Fruit fly (Drosophila melanogaster) whole organism, embryonic: ENCODE measurements around the gene Eig71Ei.

ENCODE experiments used
- Adf1 ChIP-seq: fragments of 200-800 bp; sonication (Bioruptor generic); IDR thresholded peaks from 2 replicates; pipeline ENCODE4 v1.3.6; 2022; ENCODE audit warnings: missing biosample characterization, missing genetic modification characterization
- B-H2 ChIP-seq: fragments of 200-800 bp; sonication (Bioruptor generic); optimal IDR thresholded peaks from 2 replicates; lab custom pipeline; 2018; ENCODE audit warnings: missing biosample characterization, mild to moderate bottlenecking, missing genetic modification characterization
- Bdp1 ChIP-seq: fragments of 200-800 bp; sonication (Bioruptor generic); optimal IDR thresholded peaks from 3 replicates; lab custom pipeline; 2016; ENCODE audit warnings: missing biosample characterization, missing genetic modification characterization
- C15 ChIP-seq: fragments of 200-800 bp; sonication (Bioruptor generic); IDR thresholded peaks from 3 replicates; pipeline ENCODE4 v1.3.6; 2022; ENCODE audit warnings: missing biosample characterization, missing genetic modification characterization
- CG11456 ChIP-seq: fragments of 200-800 bp; sonication (Bioruptor generic); IDR thresholded peaks from 3 replicates; pipeline ENCODE4 v1.3.6; 2022; ENCODE audit warnings: missing biosample characterization, missing genetic modification characterization
- CG11504 ChIP-seq: fragments of 200-800 bp; sonication (Bioruptor generic); optimal IDR thresholded peaks from 3 replicates; lab custom pipeline; 2019; ENCODE audit warnings: missing biosample characterization, mild to moderate bottlenecking, missing genetic modification characterization, moderate library complexity
- CG12155 ChIP-seq: fragments of 200-800 bp; sonication (Bioruptor generic); optimal IDR thresholded peaks from 3 replicates; lab custom pipeline; 2016; ENCODE audit warnings: missing biosample characterization, missing genetic modification characterization
- CG12219 ChIP-seq: fragments of 200-800 bp; sonication (Bioruptor generic); optimal IDR thresholded peaks from 3 replicates; lab custom pipeline; 2018; ENCODE audit warnings: missing biosample characterization, mild to moderate bottlenecking, missing genetic modification characterization
- CG13424 ChIP-seq: fragments of 200-800 bp; sonication (Bioruptor generic); optimal IDR thresholded peaks from 2 replicates; lab custom pipeline; 2019; ENCODE audit warnings: missing biosample characterization, mild to moderate bottlenecking, missing genetic modification characterization, moderate library complexity
- CG14667 ChIP-seq: fragments of 200-800 bp; sonication (Bioruptor generic); IDR thresholded peaks from 2 replicates; pipeline ENCODE4 v1.3.6; 2022; ENCODE audit warnings: missing biosample characterization, missing genetic modification characterization
- CG1529 ChIP-seq: fragments of 200-800 bp; sonication (Bioruptor generic); optimal IDR thresholded peaks from 3 replicates; lab custom pipeline; 2018; ENCODE audit warnings: missing biosample characterization, missing genetic modification characterization
- CG15514 ChIP-seq: fragments of 200-800 bp; sonication (Bioruptor generic); optimal IDR thresholded peaks from 3 replicates; lab custom pipeline; 2017; ENCODE audit warnings: missing biosample characterization, missing genetic modification characterization, mild to moderate bottlenecking, moderate library complexity, missing genetic modification reagents
- CG17359 ChIP-seq: fragments of 200-800 bp; sonication (Bioruptor generic); optimal IDR thresholded peaks from 3 replicates; lab custom pipeline; 2018; ENCODE audit warnings: missing biosample characterization, mild to moderate bottlenecking, missing genetic modification characterization, moderate library complexity
- CG2199 ChIP-seq: fragments of 200-800 bp; sonication (Bioruptor generic); IDR thresholded peaks from 3 replicates; pipeline ENCODE4 v1.3.6; 2022; ENCODE audit warnings: missing biosample characterization, missing genetic modification characterization
- CG32532 ChIP-seq: fragments of 200-800 bp; sonication (Bioruptor generic); IDR thresholded peaks from 2 replicates; pipeline ENCODE4 v1.3.6; 2022; ENCODE audit warnings: missing biosample characterization, missing genetic modification characterization
- CG4404 ChIP-seq: fragments of 200-800 bp; sonication (Bioruptor generic); IDR thresholded peaks from 2 replicates; pipeline ENCODE4 v1.3.6; 2022; ENCODE audit warnings: missing biosample characterization, missing genetic modification characterization
- CG7556 ChIP-seq: fragments of 200-800 bp; sonication (Bioruptor generic); optimal IDR thresholded peaks from 2 replicates; lab custom pipeline; 2017; ENCODE audit warnings: missing biosample characterization, mild to moderate bottlenecking, missing genetic modification characterization
- CG9215 ChIP-seq: fragments of 200-800 bp; sonication (Bioruptor generic); IDR thresholded peaks from 2 replicates; pipeline ENCODE4 v1.3.6; 2022; ENCODE audit warnings: missing biosample characterization, missing genetic modification characterization
- CrebB ChIP-seq: fragments of 200-800 bp; sonication (Bioruptor generic); optimal IDR thresholded peaks from 3 replicates; lab custom pipeline; 2018; ENCODE audit warnings: missing biosample characterization, mild to moderate bottlenecking, missing genetic modification characterization
- D ChIP-seq, 2 experiments: fragments of 200-800 bp in 1 of 2; fragments of >200 bp in 1 of 2; sonication (Bioruptor generic) in 1 of 2; optimal IDR thresholded peaks; 2 replicates in 1 of 2; 3 replicates in 1 of 2; lab custom pipeline; 2017; ENCODE audit warnings: mild to moderate bottlenecking in 1 of 2, missing biosample characterization in 1 of 2, missing genetic modification characterization in 1 of 2, missing genetic modification reagents in 1 of 2
- D19B ChIP-seq: fragments of 200-800 bp; sonication (Bioruptor generic); optimal IDR thresholded peaks from 2 replicates; lab custom pipeline; 2017; ENCODE audit warnings: missing biosample characterization, mild to moderate bottlenecking, missing genetic modification characterization
- E2f2 ChIP-seq: fragments of 200-800 bp; sonication (Bioruptor generic); IDR thresholded peaks from 2 replicates; pipeline ENCODE4 v1.3.6; 2022; ENCODE audit warnings: missing biosample characterization, missing genetic modification characterization
- Jarid2 ChIP-seq: fragments of 200-800 bp; sonication (Bioruptor generic); optimal IDR thresholded peaks from 3 replicates; lab custom pipeline; 2017; ENCODE audit warnings: mild to moderate bottlenecking, missing biosample characterization, missing genetic modification reagents, missing genetic modification characterization
- MESR4 ChIP-seq: fragments of 200-800 bp; sonication (Bioruptor generic); optimal IDR thresholded peaks from 2 replicates; lab custom pipeline; 2018; ENCODE audit warnings: missing biosample characterization, mild to moderate bottlenecking, missing genetic modification characterization, moderate library complexity
- NfI ChIP-seq: fragments of 200-800 bp; sonication (Bioruptor generic); optimal IDR thresholded peaks from 3 replicates; lab custom pipeline; 2018; ENCODE audit warnings: missing biosample characterization, mild to moderate bottlenecking, missing genetic modification characterization, moderate library complexity
- Oaz ChIP-seq: fragments of 200-800 bp; sonication (Bioruptor generic); IDR thresholded peaks from 2 replicates; pipeline ENCODE4 v1.3.6; 2022; ENCODE audit warnings: missing biosample characterization, missing genetic modification characterization
- Oli ChIP-seq: fragments of 200-800 bp; sonication (Bioruptor generic); optimal IDR thresholded peaks from 2 replicates; lab custom pipeline; 2018; ENCODE audit warnings: missing biosample characterization, mild to moderate bottlenecking, missing genetic modification characterization, moderate library complexity
- Opbp ChIP-seq: fragments of 200-800 bp; sonication (Bioruptor generic); IDR thresholded peaks from 3 replicates; pipeline ENCODE4 v1.3.6; 2022; ENCODE audit warnings: missing biosample characterization, missing genetic modification characterization; ENCODE audit not compliant: partially characterized antibody
- Poxn ChIP-seq: fragments of 200-800 bp; sonication (Bioruptor generic); IDR thresholded peaks from 2 replicates; pipeline ENCODE4 v1.3.6; 2022; ENCODE audit warnings: missing biosample characterization, missing genetic modification characterization
- Sin3A ChIP-seq: fragments of >200 bp; optimal IDR thresholded peaks from 2 replicates; lab custom pipeline; 2018
- Six4 ChIP-seq: fragments of 200-800 bp; sonication (Bioruptor generic); optimal IDR thresholded peaks from 2 replicates; lab custom pipeline; 2016; ENCODE audit warnings: missing biosample characterization, missing genetic modification characterization
- Sox100B ChIP-seq: fragments of 200-800 bp; sonication (Bioruptor generic); optimal IDR thresholded peaks from 3 replicates; lab custom pipeline; 2018; ENCODE audit warnings: missing biosample characterization, mild to moderate bottlenecking, missing genetic modification characterization
- az2 ChIP-seq: fragments of 200-800 bp; sonication (Bioruptor generic); optimal IDR thresholded peaks from 3 replicates; lab custom pipeline; 2016; ENCODE audit warnings: missing biosample characterization, missing genetic modification characterization
- bigmax ChIP-seq: fragments of 200-800 bp; sonication (Bioruptor generic); optimal IDR thresholded peaks from 2 replicates; lab custom pipeline; 2018; ENCODE audit warnings: missing biosample characterization, mild to moderate bottlenecking, missing genetic modification characterization
- disco-r ChIP-seq: fragments of 200-800 bp; sonication (Bioruptor generic); optimal IDR thresholded peaks from 2 replicates; lab custom pipeline; 2016; ENCODE audit warnings: missing biosample characterization, missing genetic modification characterization
- ftz-f1 ChIP-seq: fragments of 200-800 bp; sonication (Bioruptor generic); optimal IDR thresholded peaks from 2 replicates; lab custom pipeline; 2016; ENCODE audit warnings: missing biosample characterization, missing genetic modification characterization
- gem ChIP-seq: fragments of 200-800 bp; sonication (Bioruptor generic); optimal IDR thresholded peaks from 2 replicates; lab custom pipeline; 2019; ENCODE audit warnings: missing biosample characterization, mild to moderate bottlenecking, missing genetic modification characterization, moderate library complexity
- gfzf ChIP-seq: fragments of 200-800 bp; sonication (Bioruptor generic); optimal IDR thresholded peaks from 2 replicates; lab custom pipeline; 2016; ENCODE audit warnings: missing biosample characterization, mild to moderate bottlenecking, missing genetic modification characterization, moderate library complexity
- her ChIP-seq: fragments of 200-800 bp; sonication (Bioruptor generic); optimal IDR thresholded peaks from 2 replicates; lab custom pipeline; 2016; ENCODE audit warnings: missing biosample characterization, missing genetic modification characterization
- lmd ChIP-seq: fragments of 200-800 bp; sonication (Bioruptor generic); IDR thresholded peaks from 2 replicates; pipeline ENCODE4 v1.3.6; 2022; ENCODE audit warnings: missing biosample characterization, missing genetic modification characterization
- pho ChIP-seq: fragments of 200-800 bp; sonication (Bioruptor generic); optimal IDR thresholded peaks from 2 replicates; lab custom pipeline; 2016; ENCODE audit warnings: missing biosample characterization, missing genetic modification characterization
- pnt ChIP-seq: fragments of 200-800 bp; sonication (Bioruptor generic); optimal IDR thresholded peaks from 3 replicates; lab custom pipeline; 2016; ENCODE audit warnings: missing biosample characterization, missing genetic modification characterization
- prd ChIP-seq, 3 experiments: fragments of >200 bp in 2 of 3; fragments of 200-800 bp in 1 of 3; sonication (Bioruptor generic) in 1 of 3; optimal IDR thresholded peaks in 2 of 3; IDR thresholded peaks in 1 of 3; 2 replicates in 2 of 3; 3 replicates in 1 of 3; pipeline versions ENCODE4 v1.3.6 to Lab custom; 2017 to 2022; ENCODE audit warnings: missing biosample characterization in 1 of 3, missing genetic modification characterization in 1 of 3
- pros ChIP-seq: fragments of 200-800 bp; sonication (Bioruptor generic); optimal IDR thresholded peaks from 3 replicates; lab custom pipeline; 2019; ENCODE audit warnings: missing biosample characterization, mild to moderate bottlenecking, missing genetic modification characterization, moderate library complexity
- seq ChIP-seq: fragments of 200-800 bp; sonication (Bioruptor generic); IDR thresholded peaks from 2 replicates; pipeline ENCODE4 v1.3.6; 2022; ENCODE audit warnings: missing biosample characterization, missing genetic modification characterization
- tgo ChIP-seq: fragments of 200-800 bp; sonication (Bioruptor generic); IDR thresholded peaks from 3 replicates; pipeline ENCODE4 v1.3.6; 2022; ENCODE audit warnings: missing biosample characterization, missing genetic modification characterization
- tna ChIP-seq: fragments of 200-800 bp; sonication (Bioruptor generic); IDR thresholded peaks from 2 replicates; pipeline ENCODE4 v1.3.6; 2022; ENCODE audit warnings: missing biosample characterization, missing genetic modification characterization; ENCODE audit not compliant: partially characterized antibody
- vvl ChIP-seq: fragments of 200-800 bp; sonication (Bioruptor generic); IDR thresholded peaks from 2 replicates; pipeline ENCODE4 v1.3.6; 2022; ENCODE audit warnings: missing biosample characterization, missing genetic modification characterization
- wdn ChIP-seq: fragments of 200-800 bp; sonication (Bioruptor generic); IDR thresholded peaks from 2 replicates; pipeline ENCODE4 v1.3.6; 2022; ENCODE audit warnings: missing biosample characterization, missing genetic modification characterization

Eig71Ei gene

DNA sequence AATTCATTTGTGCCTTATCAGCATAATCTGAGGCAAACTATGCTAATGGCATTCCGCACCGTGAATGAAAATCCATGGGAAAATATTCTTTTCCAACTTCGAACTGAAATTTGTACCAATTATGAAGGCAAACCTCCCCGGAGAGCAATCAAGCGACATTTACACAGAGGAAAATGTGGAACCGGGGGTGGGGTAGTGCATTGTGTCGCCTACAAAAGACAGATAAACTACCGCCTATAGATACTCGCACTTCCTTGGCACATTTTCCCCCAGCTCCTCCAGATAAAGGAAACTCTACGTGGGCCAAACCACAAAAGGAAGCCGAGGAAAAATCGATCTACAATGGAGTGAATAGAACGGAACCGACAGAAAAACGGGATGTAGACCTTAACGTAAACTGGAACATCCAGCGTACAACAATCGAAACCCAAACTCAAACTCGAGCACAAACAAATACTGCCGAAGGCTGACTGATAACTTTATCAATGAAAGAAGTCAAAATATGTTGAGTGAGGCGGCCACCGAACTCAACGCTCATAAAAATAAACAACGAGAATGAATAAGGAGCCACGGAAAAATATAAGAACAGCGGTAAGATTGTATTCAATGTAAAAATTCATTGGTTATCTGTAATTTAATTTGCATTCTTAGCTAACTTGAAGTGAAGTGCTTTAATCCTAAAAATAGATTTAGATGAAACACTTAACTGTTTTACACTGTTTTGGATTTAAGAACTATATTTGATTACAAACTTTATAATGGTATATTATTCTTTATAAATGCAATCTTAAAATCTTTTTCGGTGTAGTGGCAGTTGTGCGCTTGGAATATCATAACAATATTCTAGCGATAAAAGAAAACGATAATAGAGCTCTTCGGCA is 31.4 kb downstream of the Eig71Ei start (continued):
- TF ChIP-seq CG1529 (GFP tag; lab: Kevin White, UChicago) (no peak), CG12219 (GFP tag; lab: Kevin White, UChicago) (no peak), prd (optimal IDR thresholded peaks at IDR 0.05; lab: Kevin White, UChicago) (no peak), prd (GFP tag; IDR thresholded peaks at IDR 0.05; lab: Robert Waterston, UW) (no peak), Six4 (peak; percentile 32), gem (tag; lab: Kevin White, UChicago) (peak; percentile 83), CG13424 (tag; lab: Kevin White, UChicago) (peak; percentile 40), disco-r (GFP tag; lab: Kevin White, UChicago) (peak; percentile 1), CG7556 (GFP tag; lab: Kevin White, UChicago) (peak; percentile 65), bigmax (GFP tag; lab: Kevin White, UChicago) (no peak), CG4404 (GFP tag; lab: Robert Waterston, UW) (no peak), Bdp1 (no peak), Sox100B (GFP tag; lab: Kevin White, UChicago) (peak; percentile 66), CG11456 (GFP tag; lab: Robert Waterston, UW) (no peak), D (optimal IDR thresholded peaks at IDR 0.05; lab: Kevin White, UChicago) (peak; percentile 30), D (GFP tag; optimal IDR thresholded peaks at IDR 0.05; lab: Kevin White, UChicago) (peak; percentile 64), pho (GFP tag; lab: Kevin White, UChicago) (no peak), CG32532 (GFP tag; lab: Robert Waterston, UW) (no peak), D19B (GFP tag; lab: Kevin White, UChicago) (no peak), lmd (GFP tag; lab: Robert Waterston, UW) (no peak), CG14667 (no peak), B-H2 (GFP tag; lab: Kevin White, UChicago) (no peak), Oli (peak; percentile 33), Oaz (GFP tag; lab: Robert Waterston, UW) (peak; percentile 53), az2 (no peak), ftz-f1 (no peak), Jarid2 (GFP tag; lab: Kevin White, UChicago) (no peak), gfzf (GFP tag; lab: Kevin White, UChicago) (no peak), seq (GFP tag; lab: Robert Waterston, UW) (no peak), wdn (GFP tag; lab: Robert Waterston, UW) (0 out of 2 replicates have a peak, but pooled peaks have one; percentile 10), CG15514 (GFP tag; lab: Kevin White, UChicago) (peak; percentile 11), pnt (GFP tag; lab: Kevin White, UChicago) (no peak), CG2199 (GFP tag; lab: Robert Waterston, UW) (no peak; the same call in 2 of the 3 replicates), CrebB (no peak), CG9215 (GFP tag; lab: Robert Waterston, UW) (no peak), CG12155 (GFP tag; lab: Kevin White, UChicago) (no peak), Sin3A (lab: Kevin White, UChicago) (no peak), Opbp (GFP tag; lab: Robert Waterston, UW) (no peak), pros (peak; percentile 14), tna (no peak), C15 (no peak), MESR4 (GFP tag; lab: Kevin White, UChicago) (no peak), Poxn (GFP tag; lab: Robert Waterston, UW) (no peak), tgo (no peak), CG17359 (tag; lab: Kevin White, UChicago) (peak; percentile 35), E2f2 (GFP tag; lab: Robert Waterston, UW) (no peak), NfI (no peak), Adf1 (GFP tag; lab: Robert Waterston, UW) (no peak), vvl (GFP tag; lab: Robert Waterston, UW) (no peak), CG11504 (tag; lab: Kevin White, UChicago) (peak; percentile 62), her (GFP tag; lab: Kevin White, UChicago) (no peak)
